Worm (Caenorhabditis elegans): ENCODE measurements around the gene H04J21.4.

The H04J21.4 gene

DNA sequence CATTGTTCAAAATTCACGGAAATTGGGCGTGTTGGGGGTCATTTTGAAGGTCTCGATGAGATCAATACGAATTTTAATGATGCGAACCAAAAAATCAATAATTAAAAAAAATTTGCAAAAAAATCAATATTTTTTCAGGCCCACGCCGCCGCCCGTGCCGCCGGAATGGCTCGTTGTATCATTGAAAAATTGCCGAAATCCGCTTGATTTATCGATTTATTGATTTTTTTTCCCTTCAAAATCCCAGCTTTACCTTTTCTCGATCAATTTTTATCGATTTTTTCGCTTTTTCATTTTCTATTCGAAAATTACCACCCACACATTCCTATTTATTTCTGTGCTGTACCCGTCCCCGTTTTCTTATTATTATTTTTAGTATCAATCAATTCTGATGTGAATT is 16.0 kb upstream of the H04J21.4 start:
- no peak for TF ChIP-seq tbx-11 (GFP tag; IDR thresholded peaks at IDR 0.05)
- TF ChIP-seq aly-1 (tag; optimal IDR thresholded peaks at IDR 0.05) = no peak
- no peak for TF ChIP-seq ceh-13 (GFP tag; optimal IDR thresholded peaks at IDR 0.05)
- no peak for TF ChIP-seq tra-4 (tag; optimal IDR thresholded peaks at IDR 0.05)
- TF ChIP-seq ceh-36 (tag; optimal IDR thresholded peaks at IDR 0.05) = no peak
- no peak for TF ChIP-seq sea-1 (GFP tag; conservative IDR thresholded peaks at IDR 0.05)
- TF ChIP-seq ama-1 (optimal IDR thresholded peaks at IDR 0.05) = no peak
- TF ChIP-seq B0310.2 (tag; optimal IDR thresholded peaks at IDR 0.05) = no peak
- no peak for TF ChIP-seq scrt-1 (GFP tag; IDR thresholded peaks at IDR 0.05)
- TF ChIP-seq hmbx-1 (tag; optimal IDR thresholded peaks at IDR 0.05) = no peak
- no peak for TF ChIP-seq ets-7 (tag; optimal IDR thresholded peaks at IDR 0.05)
- no peak for TF ChIP-seq flt-1 (GFP tag; IDR thresholded peaks at IDR 0.05)

DNA sequence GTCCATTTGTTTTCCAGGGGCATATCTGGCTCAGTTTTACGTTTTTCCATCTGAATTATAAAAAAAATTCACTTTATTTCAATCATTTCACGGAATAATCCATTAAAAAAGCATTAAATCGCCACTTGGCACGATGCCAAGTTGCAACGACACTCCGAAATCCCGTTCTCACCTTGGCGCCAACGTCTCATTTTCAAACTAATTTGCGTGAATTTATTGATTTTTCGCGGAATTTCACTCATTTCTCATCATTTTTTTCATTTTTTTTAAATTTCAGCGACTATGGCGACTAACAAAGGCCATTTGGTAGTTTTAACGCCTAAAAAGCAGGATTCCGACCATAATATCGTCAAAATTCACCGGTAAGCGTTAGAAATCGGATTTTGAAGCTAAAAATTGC is 7.6 kb upstream of the H04J21.4 start, which contains the start of gene H14E04.2:
Gene H14E04.2, plus strand, starts transcription at position 276 of the 400 bp plus-strand sequence.
- TF ChIP-seq tbx-37 (GFP tag; conservative IDR thresholded peaks at IDR 0.05) (no peak), F13C5.2 (tag; optimal IDR thresholded peaks at IDR 0.05) (no peak), hnd-1 (tag; optimal IDR thresholded peaks at IDR 0.05) (no peak), ama-1 (optimal IDR thresholded peaks at IDR 0.05) (no peak), B0310.2 (tag; optimal IDR thresholded peaks at IDR 0.05) (no peak), hmbx-1 (tag; optimal IDR thresholded peaks at IDR 0.05) (no peak), tbx-11 (GFP tag; IDR thresholded peaks at IDR 0.05) (no peak), ets-7 (tag; optimal IDR thresholded peaks at IDR 0.05) (no peak)

DNA sequence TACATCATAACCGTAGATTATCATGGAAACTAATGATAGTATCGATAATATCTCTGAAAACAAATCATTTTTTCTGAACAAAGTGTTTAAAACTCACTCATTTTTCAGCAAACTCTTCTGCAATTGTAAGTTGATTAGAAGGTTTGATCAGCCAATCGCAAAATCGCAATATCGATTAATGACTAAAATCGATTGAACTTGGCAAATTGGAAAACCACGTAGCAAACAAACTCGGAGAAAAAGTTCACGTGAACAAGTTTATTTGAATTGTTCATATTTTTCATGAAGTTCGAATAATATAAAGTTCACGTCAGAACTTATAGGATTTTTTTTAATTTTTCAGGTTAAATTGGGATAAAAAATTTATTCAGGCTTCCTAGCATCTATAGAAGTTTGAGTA is 3.5 kb upstream of the H04J21.4 start, which contains the start of gene H04J21.1:
Gene H04J21.1, minus strand, starts transcription at position 101 of the 400 bp plus-strand sequence.
- no peak for TF ChIP-seq ceh-36 (tag; optimal IDR thresholded peaks at IDR 0.05)
- TF ChIP-seq flt-1 (GFP tag; IDR thresholded peaks at IDR 0.05) = no peak
- no peak for TF ChIP-seq hmbx-1 (tag; optimal IDR thresholded peaks at IDR 0.05)
- TF ChIP-seq aly-1 (tag; optimal IDR thresholded peaks at IDR 0.05) = no peak
- no peak for TF ChIP-seq ama-1 (optimal IDR thresholded peaks at IDR 0.05)
- no peak for TF ChIP-seq tbx-11 (GFP tag; IDR thresholded peaks at IDR 0.05)
- TF ChIP-seq hnd-1 (tag; optimal IDR thresholded peaks at IDR 0.05) = no peak
- no peak for TF ChIP-seq hmg-4 (GFP tag; optimal IDR thresholded peaks at IDR 0.05)
- no peak for TF ChIP-seq F13C5.2 (tag; optimal IDR thresholded peaks at IDR 0.05)
- no peak for TF ChIP-seq B0310.2 (tag; optimal IDR thresholded peaks at IDR 0.05)

DNA sequence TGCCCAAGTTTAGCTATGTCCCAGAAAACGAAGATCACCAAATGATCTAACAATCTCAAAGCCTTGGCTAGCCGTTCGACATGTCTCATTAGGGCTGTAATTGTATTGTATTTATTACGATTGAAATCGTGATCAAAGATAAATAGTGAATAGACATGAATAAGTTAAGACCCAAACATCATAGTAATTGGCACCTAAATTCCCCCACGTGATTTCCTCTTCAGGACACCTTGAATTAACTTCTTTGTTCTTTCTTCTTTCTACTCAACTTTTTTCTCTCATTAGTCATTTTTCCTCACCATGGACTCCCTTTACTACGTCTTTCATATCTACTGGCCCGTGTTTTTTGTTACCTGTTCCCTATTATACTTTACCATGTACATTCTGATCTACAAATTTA is 5.7 kb downstream of the H04J21.4 start, which contains the start of gene srd-69:
Gene srd-69, plus strand, starts transcription at position 301 of the 400 bp plus-strand sequence.
- TF ChIP-seq aly-1 (tag; optimal IDR thresholded peaks at IDR 0.05) = no peak
- TF ChIP-seq hmbx-1 (tag; optimal IDR thresholded peaks at IDR 0.05) = no peak
- no peak for TF ChIP-seq pes-1 (GFP tag; IDR thresholded peaks at IDR 0.05)
- TF ChIP-seq tbx-11 (GFP tag; IDR thresholded peaks at IDR 0.05) = no peak
- TF ChIP-seq ceh-13 (GFP tag; optimal IDR thresholded peaks at IDR 0.05) = no peak

DNA sequence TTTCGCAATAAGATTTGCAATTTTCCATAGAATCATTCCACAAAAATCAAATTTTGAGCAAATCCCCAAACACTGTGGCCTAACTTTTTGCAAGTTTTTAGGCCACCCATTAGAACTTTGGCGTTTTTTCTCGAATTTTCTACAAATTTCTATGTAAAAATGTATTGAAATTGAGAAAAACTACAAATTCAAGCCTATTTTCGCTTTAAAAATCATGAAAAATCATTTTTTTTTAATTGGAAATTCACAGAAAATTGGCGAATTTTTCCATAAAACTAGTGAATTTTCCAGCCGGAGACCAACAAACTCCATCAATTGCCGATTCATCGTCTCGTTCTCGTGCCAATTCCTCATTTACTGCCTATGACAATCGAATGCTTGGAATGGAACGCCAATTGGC is 18.4 kb downstream of the H04J21.4 start:
- TF ChIP-seq hmbx-1 (tag; optimal IDR thresholded peaks at IDR 0.05) (no peak), aly-1 (tag; optimal IDR thresholded peaks at IDR 0.05) (no peak), hnd-1 (tag; optimal IDR thresholded peaks at IDR 0.05) (no peak)

DNA sequence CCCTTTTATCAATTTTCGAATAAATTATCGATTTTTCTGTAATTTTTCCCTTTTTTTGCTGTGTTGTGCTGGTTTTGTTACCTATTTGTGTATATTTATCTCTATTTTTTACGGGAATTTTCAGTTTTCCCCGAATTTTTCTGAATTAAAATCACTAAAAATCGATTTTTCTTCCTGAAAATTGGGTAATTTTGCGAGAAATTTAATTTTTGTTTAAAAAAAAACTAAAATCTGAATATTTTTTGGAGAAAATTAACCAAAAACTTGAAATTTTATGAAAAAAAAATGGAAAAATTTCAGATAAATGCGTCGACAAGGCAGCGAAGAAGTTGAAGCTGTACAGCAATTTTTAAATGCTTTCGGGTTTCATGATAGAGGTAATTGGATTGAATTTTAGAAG is 21.0 kb downstream of the H04J21.4 start, which contains the start of gene gip-1:
Gene gip-1, plus strand, starts transcription at position 301 of the 400 bp plus-strand sequence.
- TF ChIP-seq ceh-36 (tag; optimal IDR thresholded peaks at IDR 0.05) = no peak
- no peak for TF ChIP-seq tbx-11 (GFP tag; IDR thresholded peaks at IDR 0.05)
- no peak for TF ChIP-seq hnd-1 (tag; optimal IDR thresholded peaks at IDR 0.05)
- TF ChIP-seq tbx-37 (GFP tag; conservative IDR thresholded peaks at IDR 0.05) = no peak
- no peak for TF ChIP-seq ceh-13 (GFP tag; optimal IDR thresholded peaks at IDR 0.05)
- TF ChIP-seq hmg-4 (GFP tag; optimal IDR thresholded peaks at IDR 0.05) = no peak
- TF ChIP-seq flt-1 (GFP tag; IDR thresholded peaks at IDR 0.05) = no peak
- TF ChIP-seq scrt-1 (GFP tag; IDR thresholded peaks at IDR 0.05) = no peak
- TF ChIP-seq sea-1 (GFP tag; conservative IDR thresholded peaks at IDR 0.05) = no peak
- TF ChIP-seq hmbx-1 (tag; optimal IDR thresholded peaks at IDR 0.05) = no peak
- TF ChIP-seq ama-1 (optimal IDR thresholded peaks at IDR 0.05) = no peak
- no peak for TF ChIP-seq B0310.2 (tag; optimal IDR thresholded peaks at IDR 0.05)
- TF ChIP-seq F13C5.2 (tag; optimal IDR thresholded peaks at IDR 0.05) = no peak
- TF ChIP-seq pes-1 (GFP tag; IDR thresholded peaks at IDR 0.05) = no peak
- no peak for TF ChIP-seq aly-1 (tag; optimal IDR thresholded peaks at IDR 0.05)
- no peak for TF ChIP-seq ets-7 (tag; optimal IDR thresholded peaks at IDR 0.05)
- TF ChIP-seq tra-4 (tag; optimal IDR thresholded peaks at IDR 0.05) = no peak

DNA sequence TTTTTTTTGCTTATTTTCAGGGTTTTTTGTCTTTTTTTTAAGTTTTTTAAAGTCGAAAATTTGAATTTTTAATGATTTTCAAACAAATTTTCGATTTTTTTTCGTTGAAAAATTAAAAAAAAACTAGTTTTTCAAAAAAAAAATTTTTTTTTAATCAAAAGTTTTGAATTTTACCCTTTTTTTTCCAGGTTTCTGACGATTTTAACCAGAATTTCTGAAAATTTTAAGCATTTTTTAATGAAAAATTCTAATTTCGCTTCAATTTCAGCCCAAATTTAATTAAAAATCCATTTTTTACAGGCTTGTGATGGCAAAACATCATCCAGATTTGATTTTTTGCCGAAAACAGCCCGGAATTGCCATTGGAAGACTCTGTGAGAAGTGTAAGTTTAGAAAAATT is 25.1 kb downstream of the H04J21.4 start, which contains the start of gene phf-5:
Gene phf-5, plus strand, starts transcription at position 301 of the 400 bp plus-strand sequence.
- no peak for TF ChIP-seq hnd-1 (tag; optimal IDR thresholded peaks at IDR 0.05)
- no peak for TF ChIP-seq sea-1 (GFP tag; conservative IDR thresholded peaks at IDR 0.05)
- no peak for TF ChIP-seq F13C5.2 (tag; optimal IDR thresholded peaks at IDR 0.05)
- TF ChIP-seq scrt-1 (GFP tag; IDR thresholded peaks at IDR 0.05) = no peak
- TF ChIP-seq ets-7 (tag; optimal IDR thresholded peaks at IDR 0.05) = no peak
- no peak for TF ChIP-seq ceh-36 (tag; optimal IDR thresholded peaks at IDR 0.05)
- no peak for TF ChIP-seq ama-1 (optimal IDR thresholded peaks at IDR 0.05)
- no peak for TF ChIP-seq tbx-37 (GFP tag; conservative IDR thresholded peaks at IDR 0.05)
- TF ChIP-seq hmbx-1 (tag; optimal IDR thresholded peaks at IDR 0.05) = no peak
- no peak for TF ChIP-seq ceh-13 (GFP tag; optimal IDR thresholded peaks at IDR 0.05)
- TF ChIP-seq pes-1 (GFP tag; IDR thresholded peaks at IDR 0.05) = no peak
- TF ChIP-seq flt-1 (GFP tag; IDR thresholded peaks at IDR 0.05) = no peak
- TF ChIP-seq hmg-4 (GFP tag; optimal IDR thresholded peaks at IDR 0.05) = no peak
- no peak for TF ChIP-seq tra-4 (tag; optimal IDR thresholded peaks at IDR 0.05)
- TF ChIP-seq aly-1 (tag; optimal IDR thresholded peaks at IDR 0.05) = no peak
- TF ChIP-seq tbx-11 (GFP tag; IDR thresholded peaks at IDR 0.05) = no peak
- no peak for TF ChIP-seq B0310.2 (tag; optimal IDR thresholded peaks at IDR 0.05)

DNA sequence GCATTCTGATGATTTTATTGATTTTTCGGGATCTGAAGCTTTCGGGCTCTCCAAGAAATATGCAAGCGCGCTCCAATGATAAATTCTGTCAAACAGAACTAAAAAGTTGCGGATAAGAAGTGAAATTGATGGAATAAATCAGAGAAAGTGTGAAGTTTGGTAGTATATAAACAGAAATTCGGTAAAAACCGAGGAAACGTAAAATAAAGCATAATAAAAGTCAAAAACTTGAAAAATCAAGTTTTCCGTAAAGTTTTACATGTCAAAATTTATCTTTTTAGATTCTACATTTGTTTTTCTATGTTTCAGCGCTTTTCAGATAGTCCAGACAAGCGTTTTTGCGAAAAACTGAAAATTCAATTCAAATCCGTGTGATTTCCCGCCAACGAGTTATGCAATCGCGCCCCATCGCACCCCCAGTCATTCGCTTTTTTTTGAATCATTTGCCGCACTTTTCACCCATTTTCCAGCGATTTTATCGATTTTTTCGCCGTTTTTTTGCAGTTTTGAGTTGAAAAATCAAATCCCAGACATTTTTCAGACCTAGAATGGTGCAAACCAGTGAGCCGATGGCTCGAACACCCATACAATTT is 37.2 kb downstream of the H04J21.4 start, which contains the start of the genes Y54F10BM.13 and ppm-1.D:
Gene Y54F10BM.13, minus strand, starts transcription at position 51 of the 593 bp plus-strand sequence.
Gene ppm-1.D, plus strand, starts transcription at position 540 of the 593 bp plus-strand sequence.
- no peak for TF ChIP-seq tra-4 (tag; optimal IDR thresholded peaks at IDR 0.05)
- TF ChIP-seq flt-1 (GFP tag; IDR thresholded peaks at IDR 0.05) = no peak
- TF ChIP-seq tbx-11 (GFP tag; IDR thresholded peaks at IDR 0.05) = no peak
- no peak for TF ChIP-seq ceh-13 (GFP tag; optimal IDR thresholded peaks at IDR 0.05)
- TF ChIP-seq sea-1 (GFP tag; conservative IDR thresholded peaks at IDR 0.05) = no peak

Data from whole organism, early embryonic.